Fruit fly (Drosophila melanogaster): ENCODE measurements around the gene mex1.

- TF ChIP-seq CTCF (optimal IDR thresholded peaks at IDR 0.05): no peak
- TF ChIP-seq CG8478 (optimal IDR thresholded peaks at IDR 0.05): no peak
Observed at dm6 chr3L:15517508-15517907, 1.9 kb downstream of the mex1 start.
